Worm (Caenorhabditis elegans) whole organism, young adult: Measurements from ENCODE around the gene kat-1.

Experiments used
- C06A6.2 ChIP-seq: fragments of 200-800 bp; sonication (Bioruptor generic); conservative IDR thresholded peaks from 2 replicates; pipeline ENCODE4 v1.3.6; 2022; ENCODE audit warnings: missing genetic modification characterization, missing compliant biosample characterization
- F23B12.7 ChIP-seq: sonication (generic microtip); optimal IDR thresholded peaks from 2 replicates; lab custom pipeline; 2017; ENCODE audit warnings: missing genetic modification characterization, mild to moderate bottlenecking, missing compliant biosample characterization, antibody characterized with exemption, moderate library complexity; ENCODE audit not compliant: insufficient read depth
- Y95B8A.8 ChIP-seq: fragments of 200-800 bp; sonication (Bioruptor generic); IDR thresholded peaks from 2 replicates; pipeline ENCODE4 v1.3.6; 2022; ENCODE audit warnings: missing genetic modification reagents, missing genetic modification characterization, missing compliant biosample characterization
- ceh-40 ChIP-seq: fragments of 200-800 bp; sonication (Bioruptor generic); IDR thresholded peaks from 2 replicates; pipeline ENCODE4 v1.3.6; 2022; ENCODE audit warnings: missing genetic modification characterization, missing compliant biosample characterization
- egrh-3 ChIP-seq: fragments of 200-800 bp; sonication (Bioruptor generic); IDR thresholded peaks from 2 replicates; pipeline ENCODE4 v1.3.6; 2022; ENCODE audit warnings: missing genetic modification reagents, missing genetic modification characterization, missing compliant biosample characterization
- lin-35 ChIP-seq, 3 experiments: fragments of 150-350 bp in 2 of 3; sonication (generic microtip) in 1 of 3; optimal IDR thresholded peaks; 2 replicates each; lab custom pipeline; 2014 to 2018; ENCODE audit warnings: missing biosample characterization in 3 of 3, missing genetic modification characterization in 3 of 3, missing genetic modification reagents in 3 of 3
- lsy-27 ChIP-seq: sonication (generic microtip); optimal IDR thresholded peaks from 2 replicates; lab custom pipeline; 2017; ENCODE audit warnings: missing genetic modification characterization, mild to moderate bottlenecking, missing compliant biosample characterization, antibody characterized with exemption, missing genotype, borderline replicate concordance; ENCODE audit not compliant: insufficient read depth
- nfya-1 ChIP-seq: sonication (generic microtip); optimal IDR thresholded peaks from 2 replicates; lab custom pipeline; 2017; ENCODE audit warnings: antibody characterized with exemption, missing compliant biosample characterization, missing genetic modification characterization, borderline replicate concordance; ENCODE audit not compliant: insufficient read depth
- nfya-2 ChIP-seq: fragments of 200-800 bp; sonication (Bioruptor generic); IDR thresholded peaks from 2 replicates; pipeline ENCODE4 v1.3.6; 2022; ENCODE audit warnings: missing genetic modification reagents, missing genetic modification characterization, missing compliant biosample characterization
- repo-1 ChIP-seq: sonication (generic microtip); optimal IDR thresholded peaks from 2 replicates; lab custom pipeline; 2017; ENCODE audit warnings: mild to moderate bottlenecking, missing genetic modification characterization, missing compliant biosample characterization
- snpc-4 ChIP-seq, 5 experiments: fragments of 150-350 bp in 1 of 5; sonication (generic microtip) in 4 of 5; optimal IDR thresholded peaks; 2 replicates each; lab custom pipeline; 2014 to 2018; ENCODE audit warnings: missing genetic modification characterization in 5 of 5, missing biosample characterization in 3 of 5, antibody characterized with exemption in 2 of 5, mild to moderate bottlenecking in 2 of 5, missing compliant biosample characterization in 2 of 5, missing genotype in 2 of 5, moderate library complexity in 2 of 5, missing genetic modification reagents in 1 of 5
- unc-62 ChIP-seq: fragments of 150-350 bp; optimal IDR thresholded peaks from 2 replicates; lab custom pipeline; 2014; ENCODE audit warnings: missing biosample characterization, missing genetic modification reagents, missing genetic modification characterization

DNA sequence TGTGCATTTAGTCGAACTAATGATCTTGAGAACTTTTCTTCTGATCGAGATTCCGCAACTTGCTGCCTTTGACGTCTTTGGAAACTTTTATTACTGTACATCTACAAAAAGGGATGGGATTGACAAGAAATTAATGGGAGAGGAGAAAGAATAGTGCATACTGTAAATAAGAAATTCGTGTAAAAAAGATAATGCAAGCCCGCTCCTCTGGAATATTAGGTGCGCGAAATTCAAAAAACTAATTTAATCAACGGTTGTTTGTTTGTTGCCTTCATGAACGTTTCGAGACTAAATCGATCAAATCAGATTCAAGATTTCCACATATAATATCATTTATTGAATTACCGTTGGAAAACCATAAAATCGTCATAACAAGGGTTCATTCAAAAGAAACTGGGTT, 3.7 kb upstream of the kat-1 start, which contains the start of gene him-14:
- TF ChIP-seq lsy-27 (tag; lab: Kevin White, UChicago) (no peak), unc-62 (GFP tag; lab: Kevin White, UChicago) (no peak), nfya-1 (tag; lab: Kevin White, UChicago) (no peak), lin-35 (GFP tag; optimal IDR thresholded peaks at IDR 0.05; lab: Kevin White, UChicago) (no peak), Y95B8A.8 (GFP tag; lab: Robert Waterston, UW) (no peak), egrh-3 (no peak), ceh-40 (GFP tag; lab: Robert Waterston, UW) (no peak), snpc-4 (GFP tag; optimal IDR thresholded peaks at IDR 0.05; lab: Kevin White, UChicago) (no peak), snpc-4 (tag; optimal IDR thresholded peaks at IDR 0.05; lab: Kevin White, UChicago) (no peak), repo-1 (tag; lab: Kevin White, UChicago) (no peak), F23B12.7 (tag; lab: Kevin White, UChicago) (no peak), nfya-2 (GFP tag; lab: Robert Waterston, UW) (no peak), C06A6.2 (GFP tag; lab: Robert Waterston, UW) (no peak)
